Worm (Caenorhabditis elegans): ENCODE data around the gene grd-4.

- no peak for TF ChIP-seq sdz-38 (tag; optimal IDR thresholded peaks at IDR 0.05)
- no peak for TF ChIP-seq let-607 (tag; optimal IDR thresholded peaks at IDR 0.05)
- TF ChIP-seq pha-4 (tag; optimal IDR thresholded peaks at IDR 0.05): no peak
- no peak for TF ChIP-seq snpc-1.3 (tag; optimal IDR thresholded peaks at IDR 0.05; ENCODE audit: insufficient read depth)
- no peak for TF ChIP-seq F52B5.7 (tag; optimal IDR thresholded peaks at IDR 0.05)
- no peak for TF ChIP-seq B0261.1 (tag; optimal IDR thresholded peaks at IDR 0.05)
- no peak for TF ChIP-seq ztf-28 (GFP tag; IDR thresholded peaks at IDR 0.05)
- TF ChIP-seq F10E7.11 (tag; optimal IDR thresholded peaks at IDR 0.05): no peak
These were observed at the start of gene grd-4 for ce11 chrX:8500922-8501321.

Data from whole organism, young adult.